Fruit fly (Drosophila melanogaster) whole organism, adult: ENCODE measurements around the gene CG42674.

ENCODE experiments used
- CG1620 ChIP-seq: fragments of 200-800 bp; sonication (Bioruptor generic); optimal IDR thresholded peaks from 2 replicates; lab custom pipeline; 2016; ENCODE audit warnings: missing biosample characterization, missing genetic modification characterization
- CG7045 ChIP-seq: fragments of 200-800 bp; sonication (Bioruptor generic); optimal IDR thresholded peaks from 2 replicates; lab custom pipeline; 2017; ENCODE audit warnings: missing biosample characterization, mild to moderate bottlenecking, missing genetic modification characterization
- Mnt ChIP-seq: fragments of 200-800 bp; sonication (Bioruptor generic); optimal IDR thresholded peaks from 2 replicates; lab custom pipeline; 2016; ENCODE audit warnings: missing biosample characterization, mild to moderate bottlenecking, missing genetic modification characterization
- toe ChIP-seq: fragments of 200-800 bp; sonication (Bioruptor generic); optimal IDR thresholded peaks from 2 replicates; lab custom pipeline; 2016; ENCODE audit warnings: missing biosample characterization, missing genetic modification characterization

DNA sequence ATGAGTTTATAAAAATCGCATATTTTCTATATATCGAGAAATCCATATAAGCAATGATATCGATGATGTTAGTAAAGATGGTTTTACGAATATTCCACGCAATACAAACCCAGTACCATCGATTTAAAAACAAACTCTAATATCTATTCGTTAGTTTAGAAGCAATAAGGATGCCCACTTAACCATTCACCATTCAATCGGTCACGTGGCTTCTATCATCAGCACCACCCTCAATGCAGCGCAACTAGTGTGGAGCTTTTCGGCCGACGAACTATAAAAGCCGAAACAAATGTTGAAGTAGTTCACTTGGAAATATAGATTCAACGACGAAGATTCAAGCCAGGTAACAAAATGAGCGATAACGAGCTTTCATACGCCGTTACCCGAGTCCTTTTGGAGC, 33.3 kb upstream of the CG42674 start, which contains the start of gene CG13813:
- TF ChIP-seq Mnt (no peak), CG7045 (GFP tag; lab: Kevin White, UChicago) (no peak), CG1620 (no peak), toe (GFP tag; lab: Kevin White, UChicago) (no peak)
